Fruit fly (Drosophila melanogaster): ENCODE results near the gene btz.
A peak's percentile ranks its signal among the peaks of the same experiment; 100 is the strongest.

Gene btz

DNA sequence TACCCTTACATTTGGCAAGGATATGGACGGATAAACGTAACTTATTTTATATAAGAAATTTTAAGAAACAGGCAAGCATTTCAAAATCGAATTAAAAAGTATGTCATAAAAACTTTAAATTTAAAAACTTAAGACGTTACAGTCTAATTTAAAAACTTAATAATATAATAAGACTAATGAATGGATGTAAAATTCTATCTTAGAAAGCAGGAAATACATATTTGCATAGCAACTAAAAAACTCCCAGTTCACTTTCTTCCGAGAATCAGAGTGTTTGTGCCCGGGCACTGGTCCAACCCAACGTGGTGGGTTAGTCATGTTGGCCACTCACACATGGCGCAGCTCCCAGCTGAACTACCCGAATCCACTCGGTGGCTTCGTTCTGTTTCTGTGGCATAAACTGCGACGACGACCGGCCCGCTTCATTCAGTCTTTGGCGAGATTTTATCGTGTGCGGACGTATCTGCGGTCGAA, 14.6 kb upstream of the btz start, which contains the start of gene CG12880 (continued):
- TF ChIP-seq acj6 (GFP tag; optimal IDR thresholded peaks at IDR 0.05), result peak; percentile 40
- no peak for TF ChIP-seq CG4318 (GFP tag; optimal IDR thresholded peaks at IDR 0.05)
- peak; percentile 41 for TF ChIP-seq CG3919 (GFP tag; optimal IDR thresholded peaks at IDR 0.05)
- no peak for TF ChIP-seq fd85E (GFP tag; optimal IDR thresholded peaks at IDR 0.05)
- TF ChIP-seq CG32006 (GFP tag; optimal IDR thresholded peaks at IDR 0.05), result peak; percentile 69
- TF ChIP-seq Blimp-1 (GFP tag; optimal IDR thresholded peaks at IDR 0.05), result no peak
- no peak for TF ChIP-seq CG8632 (GFP tag; optimal IDR thresholded peaks at IDR 0.05)
- peak; percentile 28 for TF ChIP-seq CG6792 (GFP tag; optimal IDR thresholded peaks at IDR 0.05)
- no peak for TF ChIP-seq CG10669 (GFP tag; optimal IDR thresholded peaks at IDR 0.05)
- peak; percentile 51 for TF ChIP-seq pdm3 (GFP tag; optimal IDR thresholded peaks at IDR 0.05)
- peak; percentile 51 for TF ChIP-seq Met (GFP tag; optimal IDR thresholded peaks at IDR 0.05)
- TF ChIP-seq Sox15 (GFP tag; optimal IDR thresholded peaks at IDR 0.05), result no peak
- no peak for TF ChIP-seq CG11902 (GFP tag; optimal IDR thresholded peaks at IDR 0.05)
- TF ChIP-seq CG9139 (GFP tag; optimal IDR thresholded peaks at IDR 0.05), result no peak
- peak; percentile 28 for TF ChIP-seq Smox (GFP tag; optimal IDR thresholded peaks at IDR 0.05)
- TF ChIP-seq Lpt (GFP tag; optimal IDR thresholded peaks at IDR 0.05), result no peak
- TF ChIP-seq achi (GFP tag; optimal IDR thresholded peaks at IDR 0.05), result peak; percentile 15
- peak; percentile 72 for TF ChIP-seq svp (GFP tag)
- no peak for TF ChIP-seq CG8119 (GFP tag; IDR thresholded peaks at IDR 0.05)
- peak; percentile 39 for TF ChIP-seq spab (GFP tag; optimal IDR thresholded peaks at IDR 0.05)
- no peak for TF ChIP-seq CG11294 (GFP tag; IDR thresholded peaks at IDR 0.05)
- no peak for TF ChIP-seq CG15336 (GFP tag; IDR thresholded peaks at IDR 0.05)
- TF ChIP-seq Hr4 (GFP tag; optimal IDR thresholded peaks at IDR 0.05), result peak; percentile 22
- TF ChIP-seq CG34406 (GFP tag; optimal IDR thresholded peaks at IDR 0.05), result peak; percentile 3
- TF ChIP-seq salr (GFP tag; optimal IDR thresholded peaks at IDR 0.05), result peak in 1 of 2 experiments; percentile 73
- TF ChIP-seq lz (GFP tag; optimal IDR thresholded peaks at IDR 0.05), result peak; percentile 21
- TF ChIP-seq CG6854 (GFP tag; optimal IDR thresholded peaks at IDR 0.05), result no peak
- TF ChIP-seq CG8319 (GFP tag; optimal IDR thresholded peaks at IDR 0.05), result no peak
- TF ChIP-seq net (GFP tag; optimal IDR thresholded peaks at IDR 0.05), result no peak

DNA sequence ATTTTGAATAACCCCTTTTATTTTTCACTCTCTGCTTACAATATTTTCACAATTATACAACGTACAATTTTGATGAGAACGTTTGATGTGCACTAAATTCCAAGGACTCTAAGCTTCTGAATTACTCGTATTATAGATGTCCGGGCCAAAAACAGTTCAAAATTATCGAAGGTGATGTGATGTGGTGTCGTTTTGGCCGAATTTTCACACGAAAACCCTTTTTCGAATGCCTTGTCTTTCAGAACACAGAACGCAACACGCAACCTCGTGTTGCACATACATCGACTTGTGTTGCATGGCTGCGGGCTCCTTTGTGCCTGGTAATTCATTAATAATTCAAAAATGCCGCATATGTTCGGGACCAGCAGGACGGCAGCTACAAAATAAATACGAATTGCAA, 12.1 kb upstream of the btz start, which contains the start of gene CG31055:
Gene CG31055, minus strand, starts transcription at position 101 of the 400 bp plus-strand sequence.
- no peak for TF ChIP-seq CG6792 (GFP tag; optimal IDR thresholded peaks at IDR 0.05)
- no peak for TF ChIP-seq vri (GFP tag; optimal IDR thresholded peaks at IDR 0.05)
- TF ChIP-seq ss (GFP tag; optimal IDR thresholded peaks at IDR 0.05), result peak in 1 of 2 experiments; percentile 69
- TF ChIP-seq Sox15 (GFP tag; optimal IDR thresholded peaks at IDR 0.05), result no peak
- no peak for TF ChIP-seq Eip78C (GFP tag)
- no peak for TF ChIP-seq CG3919 (GFP tag; optimal IDR thresholded peaks at IDR 0.05)
- no peak for TF ChIP-seq CG11902 (GFP tag; optimal IDR thresholded peaks at IDR 0.05)
- TF ChIP-seq CG10669 (GFP tag; optimal IDR thresholded peaks at IDR 0.05), result no peak

dm6 chr3R:27692645-27693307, 7.4 kb upstream of the btz start:
- no peak for TF ChIP-seq Sox15 (GFP tag; optimal IDR thresholded peaks at IDR 0.05)
- TF ChIP-seq ss (GFP tag; optimal IDR thresholded peaks at IDR 0.05), result peak in 1 of 2 experiments; percentile 75
- TF ChIP-seq Hr38 (GFP tag; optimal IDR thresholded peaks at IDR 0.05), result no peak
- peak; percentile 62 for TF ChIP-seq vri (GFP tag; optimal IDR thresholded peaks at IDR 0.05)
- no peak for TF ChIP-seq CG6276 (GFP tag; optimal IDR thresholded peaks at IDR 0.05)
- TF ChIP-seq svp (GFP tag), result peak; percentile 52
- TF ChIP-seq Lpt (GFP tag; optimal IDR thresholded peaks at IDR 0.05), result no peak
- no peak for TF ChIP-seq CG10669 (GFP tag; optimal IDR thresholded peaks at IDR 0.05)
- TF ChIP-seq CG8119 (GFP tag; IDR thresholded peaks at IDR 0.05), result no peak
- no peak for TF ChIP-seq CG6808 (GFP tag; optimal IDR thresholded peaks at IDR 0.05)
- TF ChIP-seq Eip93F (GFP tag; optimal IDR thresholded peaks at IDR 0.05), result no peak
- TF ChIP-seq CG6163 (GFP tag; IDR thresholded peaks at IDR 0.05), result no peak
- TF ChIP-seq CG3032 (tag; optimal IDR thresholded peaks at IDR 0.05), result no peak
- TF ChIP-seq dsx (GFP tag; optimal IDR thresholded peaks at IDR 0.05; ENCODE audit: poor library complexity, severe bottlenecking), result no peak
- no peak for TF ChIP-seq fd85E (GFP tag; optimal IDR thresholded peaks at IDR 0.05)
- TF ChIP-seq acj6 (GFP tag; optimal IDR thresholded peaks at IDR 0.05), result no peak
- TF ChIP-seq Sox102F (GFP tag; optimal IDR thresholded peaks at IDR 0.05), result peak; percentile 25
- TF ChIP-seq CG8319 (GFP tag; optimal IDR thresholded peaks at IDR 0.05), result no peak
- TF ChIP-seq lz (GFP tag; optimal IDR thresholded peaks at IDR 0.05), result no peak
- TF ChIP-seq Sox14 (GFP tag; optimal IDR thresholded peaks at IDR 0.05), result no peak
- no peak; the same call in 1 of the 2 replicates for TF ChIP-seq CG15336 (GFP tag; IDR thresholded peaks at IDR 0.05)
- no peak for TF ChIP-seq Hr39 (GFP tag; optimal IDR thresholded peaks at IDR 0.05)
- TF ChIP-seq CG16779 (tag; optimal IDR thresholded peaks at IDR 0.05), result no peak
- no peak for TF ChIP-seq Blimp-1 (GFP tag; optimal IDR thresholded peaks at IDR 0.05)
- peak; percentile 55 for TF ChIP-seq Eip78C (GFP tag)
- TF ChIP-seq CG32006 (GFP tag; optimal IDR thresholded peaks at IDR 0.05), result no peak
